Worm (Caenorhabditis elegans): ENCODE data around the gene Y37D8A.5.

ce11 chrIII:12875653-12876052 lies 20.4 kb upstream of the Y37D8A.5 start:
- TF ChIP-seq dao-5 (tag; optimal IDR thresholded peaks at IDR 0.05) (no peak), W03F9.2 (tag; optimal IDR thresholded peaks at IDR 0.05) (no peak)

All from whole organism, L4/young adult.